Worm (Caenorhabditis elegans): ENCODE results near the gene sto-2.
A peak's percentile ranks its signal among the peaks of the same experiment; 100 is the strongest.

sto-2 gene

DNA sequence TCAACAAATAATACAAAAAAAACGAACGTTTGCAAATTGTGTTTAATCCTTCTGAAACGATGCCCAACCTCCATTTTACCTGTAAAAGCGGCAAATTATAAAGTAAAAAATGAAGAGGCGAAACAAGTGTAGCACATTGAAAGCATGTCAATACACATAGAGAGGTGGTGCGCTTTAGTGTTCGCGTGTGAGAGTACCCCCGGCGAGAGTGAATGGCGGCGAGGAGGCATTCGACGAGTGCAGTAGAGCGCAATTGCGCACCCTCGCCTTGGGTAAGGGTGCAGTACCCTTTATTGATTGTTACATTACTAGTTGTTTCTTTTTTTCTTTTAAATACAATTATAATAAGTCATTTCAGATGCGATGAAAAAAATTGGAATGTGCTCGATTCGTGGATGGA is 48.0 kb downstream of the sto-2 start, which contains the start of gene hst-6 (continued):
- TF ChIP-seq sptf-1 (tag; optimal IDR thresholded peaks at IDR 0.05) (no peak), alr-1 (tag; optimal IDR thresholded peaks at IDR 0.05; ENCODE audit: borderline replicate concordance) (no peak), nhr-237 (tag; optimal IDR thresholded peaks at IDR 0.05) (no peak), rnt-1 (tag; optimal IDR thresholded peaks at IDR 0.05) (peak; percentile 56), C04F5.9 (tag; optimal IDR thresholded peaks at IDR 0.05) (no peak), sox-4 (tag; optimal IDR thresholded peaks at IDR 0.05) (no peak), aha-1 (tag; optimal IDR thresholded peaks at IDR 0.05) (no peak), nhr-84 (tag; optimal IDR thresholded peaks at IDR 0.05) (no peak), irx-1 (tag; optimal IDR thresholded peaks at IDR 0.05) (no peak), nhr-90 (tag; optimal IDR thresholded peaks at IDR 0.05; ENCODE audit: poor library complexity) (peak; percentile 49), ama-1 (optimal IDR thresholded peaks at IDR 0.05) (no peak), swsn-7 (tag; optimal IDR thresholded peaks at IDR 0.05) (peak; percentile 57), blmp-1 (tag; optimal IDR thresholded peaks at IDR 0.05) (peak; percentile 53), egl-27 (tag; optimal IDR thresholded peaks at IDR 0.05) (no peak), elt-2 (tag; optimal IDR thresholded peaks at IDR 0.05) (no peak), sup-37 (GFP tag; optimal IDR thresholded peaks at IDR 0.05) (no peak), nhr-71 (tag; optimal IDR thresholded peaks at IDR 0.05) (peak; percentile 67), lin-14 (GFP tag; optimal IDR thresholded peaks at IDR 0.05) (peak; percentile 92), snu-23 (GFP tag; optimal IDR thresholded peaks at IDR 0.05) (peak; percentile 69), fkh-8 (tag; optimal IDR thresholded peaks at IDR 0.05) (peak; percentile 19), ceh-88 (GFP tag; IDR thresholded peaks at IDR 0.05) (no peak), ceh-8 (GFP tag; optimal IDR thresholded peaks at IDR 0.05) (no peak), nhr-19 (GFP tag; conservative IDR thresholded peaks at IDR 0.05) (peak; percentile 37), pax-3 (tag; optimal IDR thresholded peaks at IDR 0.05) (no peak), mef-2 (tag; optimal IDR thresholded peaks at IDR 0.05) (no peak), unc-86 (tag; optimal IDR thresholded peaks at IDR 0.05) (peak; percentile 47), ztf-4 (tag; optimal IDR thresholded peaks at IDR 0.05) (no peak), nhr-11 (tag; optimal IDR thresholded peaks at IDR 0.05) (no peak), Y116A8C.19 (tag; optimal IDR thresholded peaks at IDR 0.05; ENCODE audit: borderline replicate concordance) (no peak), fkh-4 (tag; optimal IDR thresholded peaks at IDR 0.05; ENCODE audit: borderline replicate concordance) (no peak), ets-5 (GFP tag; IDR thresholded peaks at IDR 0.05) (no peak), tlp-1 (tag; optimal IDR thresholded peaks at IDR 0.05) (no peak), lin-39 (tag; optimal IDR thresholded peaks at IDR 0.05) (no peak), nhr-47 (tag; optimal IDR thresholded peaks at IDR 0.05) (peak; percentile 65), lin-13 (GFP tag; optimal IDR thresholded peaks at IDR 0.05) (no peak), efl-1 (optimal IDR thresholded peaks at IDR 0.05) (peak; percentile 28 to 43), efl-1 (GFP tag; optimal IDR thresholded peaks at IDR 0.05 in 1 of 2) (peak; percentile 22 to 82), ztf-11 (tag; optimal IDR thresholded peaks at IDR 0.05) (peak in 1 of 2 experiments; percentile 6), nhr-76 (tag; optimal IDR thresholded peaks at IDR 0.05) (no peak), lin-15B (tag; optimal IDR thresholded peaks at IDR 0.05) (peak; percentile 33), lin-35 (GFP tag; optimal IDR thresholded peaks at IDR 0.05) (peak; percentile 38 to 58), mdl-1 (tag; optimal IDR thresholded peaks at IDR 0.05) (no peak), ceh-82 (tag; optimal IDR thresholded peaks at IDR 0.05) (peak; percentile 22 to 72 (median 33)), egl-13 (tag; optimal IDR thresholded peaks at IDR 0.05) (peak; percentile 43), ces-1 (GFP tag; optimal IDR thresholded peaks at IDR 0.05) (no peak), aly-2 (tag; optimal IDR thresholded peaks at IDR 0.05) (no peak)

Measured in whole organism, L1 larva.